Fruit fly (Drosophila melanogaster): ENCODE results near the gene Mipp1.

Gene Mipp1

DNA sequence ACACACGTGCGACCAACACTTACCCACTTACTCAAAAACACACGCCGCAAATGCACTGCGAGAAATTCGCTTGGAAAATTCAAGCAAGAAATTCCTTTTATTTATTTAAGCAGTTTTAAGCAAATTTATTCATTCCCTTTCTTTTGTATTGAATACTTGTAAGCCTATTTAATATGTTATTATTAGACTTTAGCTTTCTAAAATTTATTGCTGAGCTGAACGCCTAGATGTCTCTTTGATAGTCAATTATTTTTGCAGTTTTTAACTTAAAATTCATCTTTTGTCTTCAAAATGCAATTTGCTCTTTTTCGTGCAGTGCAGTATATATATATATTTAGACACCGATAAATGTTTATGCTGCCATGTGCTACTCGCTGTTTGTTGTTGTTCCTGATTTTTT, 39.2 kb downstream of the Mipp1 start (continued):
- peak; percentile 57 for TF ChIP-seq CG17568 (GFP tag; optimal IDR thresholded peaks at IDR 0.05)
- 0 out of 2 replicates have a peak, but pooled peaks have one; percentile 37 for TF ChIP-seq CG11247 (GFP tag; IDR thresholded peaks at IDR 0.05)
- 0 out of 3 replicates have a peak, but pooled peaks have one; percentile 44 for TF ChIP-seq CG2889 (GFP tag; IDR thresholded peaks at IDR 0.05)
- peak; percentile 49 for TF ChIP-seq CG15514 (GFP tag; optimal IDR thresholded peaks at IDR 0.05)
- peak; percentile 35; the same call in 1 of the 3 replicates for TF ChIP-seq CG11456 (GFP tag; IDR thresholded peaks at IDR 0.05)
- no peak for TF ChIP-seq Taf1 (GFP tag; IDR thresholded peaks at IDR 0.05)
- TF ChIP-seq Opbp (GFP tag; IDR thresholded peaks at IDR 0.05; ENCODE audit: partially characterized antibody), result no peak
- TF ChIP-seq CG8944 (GFP tag; optimal IDR thresholded peaks at IDR 0.05), result peak; percentile 71
- peak; percentile 65 for TF ChIP-seq Oaz (GFP tag; IDR thresholded peaks at IDR 0.05)
- peak; percentile 86 for TF ChIP-seq CG2712 (tag; optimal IDR thresholded peaks at IDR 0.05)
- TF ChIP-seq ken (GFP tag; IDR thresholded peaks at IDR 0.05), result peak; percentile 55; the same call in 1 of the 3 replicates
- peak; percentile 65 for TF ChIP-seq Bteb2 (GFP tag; optimal IDR thresholded peaks at IDR 0.05)
- TF ChIP-seq sc (optimal IDR thresholded peaks at IDR 0.05), result no peak
- TF ChIP-seq sc (GFP tag; optimal IDR thresholded peaks at IDR 0.05), result peak; percentile 68
- peak; percentile 83 for TF ChIP-seq CG10147 (GFP tag; optimal IDR thresholded peaks at IDR 0.05)
- peak; percentile 72 for TF ChIP-seq ewg (GFP tag; optimal IDR thresholded peaks at IDR 0.05)
- 0 out of 2 replicates have a peak, but pooled peaks have one; percentile 27 for TF ChIP-seq CG6272 (GFP tag; IDR thresholded peaks at IDR 0.05)
- peak; percentile 48 for TF ChIP-seq NK7.1 (GFP tag; optimal IDR thresholded peaks at IDR 0.05)
- TF ChIP-seq luna (GFP tag; optimal IDR thresholded peaks at IDR 0.05), result no peak
- TF ChIP-seq sens (GFP tag), result peak; percentile 95
- 0 out of 3 replicates have a peak, but pooled peaks have one; percentile 40 for TF ChIP-seq ase (GFP tag; IDR thresholded peaks at IDR 0.05)
- TF ChIP-seq CG12659 (GFP tag; optimal IDR thresholded peaks at IDR 0.05), result peak; percentile 85
- peak; percentile 76 for TF ChIP-seq esg (GFP tag; conservative IDR thresholded peaks at IDR 0.05)
- peak; percentile 54 for TF ChIP-seq vfl (GFP tag; optimal IDR thresholded peaks at IDR 0.05)
- TF ChIP-seq dm (GFP tag; optimal IDR thresholded peaks at IDR 0.05), result peak; percentile 49
- TF ChIP-seq tin (GFP tag; optimal IDR thresholded peaks at IDR 0.05), result peak; percentile 79
- peak; percentile 27 for TF ChIP-seq her (GFP tag; optimal IDR thresholded peaks at IDR 0.05)
- TF ChIP-seq HLH54F (GFP tag; optimal IDR thresholded peaks at IDR 0.05), result peak; percentile 51
- TF ChIP-seq ttk (GFP tag; IDR thresholded peaks at IDR 0.05), result peak; percentile 44; the same call in 1 of the 2 replicates
- TF ChIP-seq unc-4 (GFP tag; IDR thresholded peaks at IDR 0.05; ENCODE audit: partially characterized antibody), result no peak
- no peak for TF ChIP-seq YL-1 (GFP tag; optimal IDR thresholded peaks at IDR 0.05)
- no peak for TF ChIP-seq D (optimal IDR thresholded peaks at IDR 0.05)
- TF ChIP-seq D (GFP tag; optimal IDR thresholded peaks at IDR 0.05), result peak; percentile 82
- peak; percentile 58 for TF ChIP-seq CG10274 (GFP tag; optimal IDR thresholded peaks at IDR 0.05)
- peak; percentile 72 for TF ChIP-seq CG15011 (GFP tag; optimal IDR thresholded peaks at IDR 0.05)
- TF ChIP-seq aop (GFP tag; IDR thresholded peaks at IDR 0.05), result no peak
- no peak for TF ChIP-seq toy (GFP tag; IDR thresholded peaks at IDR 0.05)
- TF ChIP-seq fru (optimal IDR thresholded peaks at IDR 0.05), result no peak
- TF ChIP-seq Pdp1 (GFP tag; optimal IDR thresholded peaks at IDR 0.05), result peak in 1 of 2 experiments; percentile 67
- TF ChIP-seq CG8765 (GFP tag; IDR thresholded peaks at IDR 0.05), result no peak
- peak; percentile 88 for TF ChIP-seq CG7556 (GFP tag; optimal IDR thresholded peaks at IDR 0.05)
- TF ChIP-seq Ptx1 (GFP tag; IDR thresholded peaks at IDR 0.05), result peak; percentile 79
- TF ChIP-seq CG18262 (tag; optimal IDR thresholded peaks at IDR 0.05), result peak; percentile 87
- TF ChIP-seq Mes4 (GFP tag; optimal IDR thresholded peaks at IDR 0.05), result peak; percentile 57
- no peak for TF ChIP-seq gce (GFP tag; IDR thresholded peaks at IDR 0.05)
- peak; percentile 70 for TF ChIP-seq CG30431 (GFP tag; optimal IDR thresholded peaks at IDR 0.05)
- no peak for TF ChIP-seq sens-2 (GFP tag; IDR thresholded peaks at IDR 0.05)
- peak; percentile 36; the same call in 1 of the 2 replicates for TF ChIP-seq CG11085 (GFP tag; IDR thresholded peaks at IDR 0.05)
- TF ChIP-seq CG18011 (GFP tag; optimal IDR thresholded peaks at IDR 0.05), result peak; percentile 49
- TF ChIP-seq croc (GFP tag; conservative IDR thresholded peaks at IDR 0.05), result peak; percentile 70
- no peak for TF ChIP-seq nerfin-2 (GFP tag; IDR thresholded peaks at IDR 0.05; ENCODE audit: partially characterized antibody)
- peak; percentile 89 for TF ChIP-seq Oli (tag; optimal IDR thresholded peaks at IDR 0.05)
